Worm (Caenorhabditis elegans) whole organism, dauer: Measurements from ENCODE around the gene dsh-1.

ENCODE experiments used
- unc-62 ChIP-seq: sonication (generic microtip); optimal IDR thresholded peaks from 2 replicates; lab custom pipeline; 2017; ENCODE audit warnings: missing biosample characterization, missing genetic modification reagents, missing genetic modification characterization

dsh-1 gene

ce11 chrII:5225284-5225683 is at the start of gene dsh-1:
dsh-1 (minus strand) TSS chrII:5225384.
- no peak for TF ChIP-seq unc-62 (GFP tag; lab: Kevin White, UChicago)

ce11 chrII:5271729-5272322 is 46.6 kb upstream of the dsh-1 start, which contains the start of gene drn-1:
drn-1 (minus strand) TSS chrII:5271845.
- no peak for TF ChIP-seq unc-62 (GFP tag; lab: Kevin White, UChicago)

- no peak for TF ChIP-seq unc-62 (GFP tag; lab: Kevin White, UChicago)
These were observed 43.8 kb upstream of the dsh-1 start for ce11 chrII:5268977-5269376.

- no peak for TF ChIP-seq unc-62 (GFP tag; lab: Kevin White, UChicago)
These were observed 39.5 kb upstream of the dsh-1 start for ce11 chrII:5264650-5265049.

ce11 chrII:5255435-5255834 is 30.3 kb upstream of the dsh-1 start, which contains the start of gene frpr-4:
frpr-4 (minus strand) TSS chrII:5255535.
- TF ChIP-seq unc-62 (GFP tag; lab: Kevin White, UChicago), result no peak

ce11 chrII:5246791-5247361 is 21.7 kb upstream of the dsh-1 start, which contains the start of gene ptr-6:
ptr-6 (minus strand) TSS chrII:5246837.
- no peak for TF ChIP-seq unc-62 (GFP tag; lab: Kevin White, UChicago)

ce11 chrII:5241560-5241959 is 16.4 kb upstream of the dsh-1 start, which contains the start of gene T16D1.1:
T16D1.1 (minus strand) TSS chrII:5241660.
- TF ChIP-seq unc-62 (GFP tag; lab: Kevin White, UChicago), result no peak

- TF ChIP-seq unc-62 (GFP tag; lab: Kevin White, UChicago), result no peak
These were observed 13.2 kb upstream of the dsh-1 start, which contains the start of gene pho-4 for ce11 chrII:5238366-5238765. pho-4 (minus strand) TSS chrII:5238466.

- TF ChIP-seq unc-62 (GFP tag; lab: Kevin White, UChicago), result no peak
These were observed 12.5 kb upstream of the dsh-1 start for ce11 chrII:5237699-5238098.

- TF ChIP-seq unc-62 (GFP tag; lab: Kevin White, UChicago), result no peak
These were observed 10.6 kb upstream of the dsh-1 start, which contains the start of gene pho-1 for ce11 chrII:5235758-5236157. pho-1 (minus strand) TSS chrII:5235846.

ce11 chrII:5234728-5235127 is 9.5 kb upstream of the dsh-1 start:
- no peak for TF ChIP-seq unc-62 (GFP tag; lab: Kevin White, UChicago)

- TF ChIP-seq unc-62 (GFP tag; lab: Kevin White, UChicago), result no peak
These were observed 5.9 kb upstream of the dsh-1 start, which contains the start of gene EGAP2.1 for ce11 chrII:5231111-5231510. EGAP2.1 (plus strand) TSS chrII:5231411.

- TF ChIP-seq unc-62 (GFP tag; lab: Kevin White, UChicago), result no peak
These were observed 4.4 kb upstream of the dsh-1 start, which contains the start of gene EGAP2.2 for ce11 chrII:5229596-5229995. EGAP2.2 (plus strand) TSS chrII:5229896.

ce11 chrII:5228662-5229061 is 3.5 kb upstream of the dsh-1 start:
- no peak for TF ChIP-seq unc-62 (GFP tag; lab: Kevin White, UChicago)

- no peak for TF ChIP-seq unc-62 (GFP tag; lab: Kevin White, UChicago)
These were observed 2.6 kb upstream of the dsh-1 start for ce11 chrII:5227768-5228167.

- no peak for TF ChIP-seq unc-62 (GFP tag; lab: Kevin White, UChicago)
These were observed 1.1 kb upstream of the dsh-1 start for ce11 chrII:5226309-5226708.

- no peak for TF ChIP-seq unc-62 (GFP tag; lab: Kevin White, UChicago)
These were observed 2.4 kb downstream of the dsh-1 start for ce11 chrII:5222830-5223229.
